Comparison of ENCODE assay signal across 4 fruit fly cellular contexts in genomic region chr3L:16741660-16742059, dm6.
A peak's percentile ranks its signal among the peaks of the same experiment; 100 is the strongest.
TF ChIP-seq lines count a peak whose summit lies in the region.

No protein-coding gene starts in this region.

- TF ChIP-seq CTCF in whole organism, embryonic (GFP tag; optimal IDR thresholded peaks at IDR 0.05; lab: Kevin White, UChicago) = peak; percentile 54

TF ChIP-seq in whole organism, embryonic, 481 proteins besides CTCF, POLR2A, EP300 and RAD21:
- no peak for TF ChIP-seq corto (GFP tag; optimal IDR thresholded peaks at IDR 0.05; lab: Kevin White, UChicago)
- TF ChIP-seq pita (GFP tag; optimal IDR thresholded peaks at IDR 0.05; lab: Kevin White, UChicago) = peak; percentile 51
- no peak for TF ChIP-seq danr (GFP tag; IDR thresholded peaks at IDR 0.05; lab: Robert Waterston, UW)
- TF ChIP-seq stwl (tag; optimal IDR thresholded peaks at IDR 0.05; lab: Kevin White, UChicago) = peak; percentile 41
- TF ChIP-seq CG11560 (tag; IDR thresholded peaks at IDR 0.05; lab: Robert Waterston, UW) = no peak
- no peak for TF ChIP-seq gsb (GFP tag; IDR thresholded peaks at IDR 0.05; lab: Robert Waterston, UW)
- no peak for TF ChIP-seq CG33557 (GFP tag; optimal IDR thresholded peaks at IDR 0.05; lab: Kevin White, UChicago)
- TF ChIP-seq CG12299 (tag; optimal IDR thresholded peaks at IDR 0.05; lab: Kevin White, UChicago) = no peak
- TF ChIP-seq CG11456 (GFP tag; IDR thresholded peaks at IDR 0.05; lab: Robert Waterston, UW) = no peak
- no peak for TF ChIP-seq sc (optimal IDR thresholded peaks at IDR 0.05; lab: Kevin White, UChicago)
- TF ChIP-seq sc (GFP tag; optimal IDR thresholded peaks at IDR 0.05; lab: Kevin White, UChicago) = no peak
- TF ChIP-seq CG11696 (GFP tag; IDR thresholded peaks at IDR 0.05; lab: Robert Waterston, UW) = no peak
- no peak for TF ChIP-seq CG14860 (GFP tag; IDR thresholded peaks at IDR 0.05; lab: Robert Waterston, UW; ENCODE audit: partially characterized antibody)
TF ChIP-seq in whole organism, embryonic: peak in this region for 2.

TF ChIP-seq in whole organism, prepupa, 60 proteins besides CTCF, POLR2A, EP300 and RAD21:
- TF ChIP-seq dsx (GFP tag; optimal IDR thresholded peaks at IDR 0.05; lab: Kevin White, UChicago; ENCODE audit: poor library complexity, severe bottlenecking) (peak; percentile 46), CG7368 (GFP tag; optimal IDR thresholded peaks at IDR 0.05; lab: Kevin White, UChicago) (no peak)
TF ChIP-seq in whole organism, prepupa: peak in this region for 1.

TF ChIP-seq in whole organism, pupa, 21 proteins besides CTCF, POLR2A, EP300 and RAD21:
- TF ChIP-seq fd96Ca (GFP tag; IDR thresholded peaks at IDR 0.05; lab: Robert Waterston, UW) (no peak), D1 (tag; optimal IDR thresholded peaks at IDR 0.05; lab: Kevin White, UChicago) (peak; percentile 67)

TF ChIP-seq in whole organism, wandering third instar larva, 38 proteins besides CTCF, POLR2A, EP300 and RAD21:
- TF ChIP-seq Myc (optimal IDR thresholded peaks at IDR 0.05; lab: Kevin White, UChicago) (peak; percentile 57), psq (GFP tag; optimal IDR thresholded peaks at IDR 0.05; lab: Kevin White, UChicago) (no peak), N (GFP tag; optimal IDR thresholded peaks at IDR 0.05; lab: Kevin White, UChicago) (no peak), CrebA (GFP tag; optimal IDR thresholded peaks at IDR 0.05; lab: Kevin White, UChicago; ENCODE audit: borderline replicate concordance) (no peak)
